Worm (Caenorhabditis elegans) whole organism, young adult: Measurements from ENCODE around the gene srd-25.

Experiments used
- B0261.1 ChIP-seq: sonication (generic microtip); optimal IDR thresholded peaks from 2 replicates; lab custom pipeline; 2016; ENCODE audit warnings: mild to moderate bottlenecking, missing genetic modification characterization, moderate library complexity, missing compliant biosample characterization
- F23B12.7 ChIP-seq: sonication (generic microtip); optimal IDR thresholded peaks from 2 replicates; lab custom pipeline; 2017; ENCODE audit warnings: missing genetic modification characterization, mild to moderate bottlenecking, missing compliant biosample characterization, antibody characterized with exemption, moderate library complexity; ENCODE audit not compliant: insufficient read depth
- F37B4.10 ChIP-seq: fragments of 200-800 bp; sonication (Bioruptor generic); IDR thresholded peaks from 2 replicates; pipeline ENCODE4 v1.3.6; 2022; ENCODE audit warnings: missing genetic modification characterization, missing compliant biosample characterization
- K12H6.12 ChIP-seq: fragments of 200-800 bp; sonication (Bioruptor generic); optimal IDR thresholded peaks from 2 replicates; lab custom pipeline; 2018; ENCODE audit warnings: mild to moderate bottlenecking, missing genetic modification characterization, missing compliant biosample characterization
- T07F8.4 ChIP-seq: sonication (generic microtip); optimal IDR thresholded peaks from 2 replicates; lab custom pipeline; 2016; ENCODE audit warnings: mild to moderate bottlenecking, missing genetic modification characterization, moderate library complexity, missing compliant biosample characterization
- Y53F4B.3 ChIP-seq: fragments of 200-800 bp; sonication (Bioruptor generic); IDR thresholded peaks from 2 replicates; pipeline ENCODE4 v1.3.6; 2022; ENCODE audit warnings: missing genetic modification reagents, missing genetic modification characterization, missing compliant biosample characterization
- Y67H2A.10 ChIP-seq: fragments of 200-800 bp; sonication (Bioruptor generic); conservative IDR thresholded peaks from 2 replicates; pipeline ENCODE4 v1.3.6; 2022; ENCODE audit warnings: missing genetic modification reagents, missing genetic modification characterization, missing compliant biosample characterization
- Y95B8A.8 ChIP-seq: fragments of 200-800 bp; sonication (Bioruptor generic); IDR thresholded peaks from 2 replicates; pipeline ENCODE4 v1.3.6; 2022; ENCODE audit warnings: missing genetic modification reagents, missing genetic modification characterization, missing compliant biosample characterization
- ZK185.1 ChIP-seq: sonication (generic microtip); optimal IDR thresholded peaks from 2 replicates; lab custom pipeline; 2016; ENCODE audit warnings: mild to moderate bottlenecking, missing genetic modification characterization, missing compliant biosample characterization; ENCODE audit not compliant: poor library complexity, severe bottlenecking
- attf-6 ChIP-seq: fragments of 200-800 bp; sonication (Bioruptor generic); IDR thresholded peaks from 2 replicates; pipeline ENCODE4 v1.3.6; 2022; ENCODE audit warnings: missing genetic modification reagents, missing genetic modification characterization, missing compliant biosample characterization
- bed-1 ChIP-seq: fragments of 200-800 bp; sonication (Bioruptor generic); IDR thresholded peaks from 2 replicates; pipeline ENCODE4 v1.3.6; 2022; ENCODE audit warnings: missing genetic modification reagents, missing genetic modification characterization, missing compliant biosample characterization
- ceh-27 ChIP-seq: fragments of 200-800 bp; sonication (Bioruptor generic); optimal IDR thresholded peaks from 2 replicates; lab custom pipeline; 2018; ENCODE audit warnings: mild to moderate bottlenecking, missing genetic modification characterization, moderate library complexity, missing compliant biosample characterization
- ceh-40 ChIP-seq: fragments of 200-800 bp; sonication (Bioruptor generic); IDR thresholded peaks from 2 replicates; pipeline ENCODE4 v1.3.6; 2022; ENCODE audit warnings: missing genetic modification characterization, missing compliant biosample characterization
- ceh-58 ChIP-seq: fragments of 200-800 bp; sonication (Bioruptor generic); IDR thresholded peaks from 2 replicates; pipeline ENCODE4 v1.3.6; 2022; ENCODE audit warnings: missing genetic modification characterization, missing compliant biosample characterization
- ceh-79 ChIP-seq: sonication (generic microtip); optimal IDR thresholded peaks from 2 replicates; lab custom pipeline; 2017; ENCODE audit warnings: mild to moderate bottlenecking, missing genetic modification characterization, missing compliant biosample characterization
- dpff-1 ChIP-seq: sonication (generic microtip); optimal IDR thresholded peaks from 2 replicates; lab custom pipeline; 2017; ENCODE audit warnings: mild to moderate bottlenecking, missing genetic modification characterization, missing compliant biosample characterization
- dpl-1 ChIP-seq: fragments of 150-350 bp; optimal IDR thresholded peaks from 2 replicates; lab custom pipeline; 2014; ENCODE audit warnings: missing biosample characterization, missing genetic modification reagents, missing genetic modification characterization
- ets-4 ChIP-seq: fragments of 200-800 bp; sonication (Bioruptor generic); optimal IDR thresholded peaks from 2 replicates; lab custom pipeline; 2018; ENCODE audit warnings: mild to moderate bottlenecking, missing genetic modification characterization, missing compliant biosample characterization
- him-1 ChIP-seq: sonication (generic microtip); optimal IDR thresholded peaks from 2 replicates; lab custom pipeline; 2016; ENCODE audit warnings: missing genotype, missing genetic modification reagents, missing genetic modification characterization, missing compliant biosample characterization
- hlh-12 ChIP-seq: sonication (generic microtip); optimal IDR thresholded peaks from 2 replicates; lab custom pipeline; 2016; ENCODE audit warnings: missing genetic modification characterization, missing compliant biosample characterization
- lin-35 ChIP-seq, 3 experiments: fragments of 150-350 bp in 2 of 3; sonication (generic microtip) in 1 of 3; optimal IDR thresholded peaks; 2 replicates each; lab custom pipeline; 2014 to 2018; ENCODE audit warnings: missing biosample characterization in 3 of 3, missing genetic modification characterization in 3 of 3, missing genetic modification reagents in 3 of 3
- mes-4 ChIP-seq: sonication (generic microtip); optimal IDR thresholded peaks from 2 replicates; lab custom pipeline; 2016; ENCODE audit warnings: missing genotype, missing genetic modification characterization, missing compliant biosample characterization
- nfya-1 ChIP-seq: sonication (generic microtip); optimal IDR thresholded peaks from 2 replicates; lab custom pipeline; 2017; ENCODE audit warnings: antibody characterized with exemption, missing compliant biosample characterization, missing genetic modification characterization, borderline replicate concordance; ENCODE audit not compliant: insufficient read depth
- nfya-2 ChIP-seq: fragments of 200-800 bp; sonication (Bioruptor generic); IDR thresholded peaks from 2 replicates; pipeline ENCODE4 v1.3.6; 2022; ENCODE audit warnings: missing genetic modification reagents, missing genetic modification characterization, missing compliant biosample characterization
- nhr-90 ChIP-seq: sonication (generic microtip); optimal IDR thresholded peaks from 2 replicates; lab custom pipeline; 2016; ENCODE audit warnings: missing genotype, mild to moderate bottlenecking, missing genetic modification characterization, missing compliant biosample characterization
- pbrm-1 ChIP-seq: fragments of 200-800 bp; sonication (Bioruptor generic); IDR thresholded peaks from 2 replicates; pipeline ENCODE4 v1.3.6; 2022; ENCODE audit warnings: missing genetic modification reagents, missing genetic modification characterization, missing compliant biosample characterization
- rec-8 ChIP-seq, 2 experiments: sonication (generic microtip); optimal IDR thresholded peaks; 2 replicates each; lab custom pipeline; 2016; ENCODE audit warnings: mild to moderate bottlenecking in 2 of 2, missing genetic modification characterization in 2 of 2, missing genetic modification reagents in 2 of 2, missing genotype in 2 of 2, missing biosample characterization in 1 of 2, missing compliant biosample characterization in 1 of 2, moderate library complexity in 1 of 2
- repo-1 ChIP-seq: sonication (generic microtip); optimal IDR thresholded peaks from 2 replicates; lab custom pipeline; 2017; ENCODE audit warnings: mild to moderate bottlenecking, missing genetic modification characterization, missing compliant biosample characterization
- rpc-1 ChIP-seq, 2 experiments: fragments of 150-350 bp in 1 of 2; sonication (generic microtip) in 1 of 2; optimal IDR thresholded peaks; 2 replicates each; lab custom pipeline; 2014 to 2018; ENCODE audit warnings: missing biosample characterization in 1 of 2, missing genetic modification characterization in 1 of 2, missing genetic modification reagents in 1 of 2, missing genotype in 1 of 2
- sdz-38 ChIP-seq: sonication (generic microtip); optimal IDR thresholded peaks from 2 replicates; lab custom pipeline; 2016; ENCODE audit warnings: missing genotype, missing genetic modification characterization, missing compliant biosample characterization
- snpc-4 ChIP-seq, 5 experiments: fragments of 150-350 bp in 1 of 5; sonication (generic microtip) in 4 of 5; optimal IDR thresholded peaks; 2 replicates each; lab custom pipeline; 2014 to 2018; ENCODE audit warnings: missing genetic modification characterization in 5 of 5, missing biosample characterization in 3 of 5, antibody characterized with exemption in 2 of 5, mild to moderate bottlenecking in 2 of 5, missing compliant biosample characterization in 2 of 5, missing genotype in 2 of 5, moderate library complexity in 2 of 5, missing genetic modification reagents in 1 of 5
- unc-130 ChIP-seq: sonication (generic microtip); optimal IDR thresholded peaks from 2 replicates; lab custom pipeline; 2016; ENCODE audit warnings: missing genetic modification reagents, missing genetic modification characterization, missing compliant biosample characterization
- xnd-1 ChIP-seq: sonication (generic microtip); optimal IDR thresholded peaks from 2 replicates; lab custom pipeline; 2016; ENCODE audit warnings: missing genotype, missing genetic modification reagents, missing genetic modification characterization, missing compliant biosample characterization
- ztf-26 ChIP-seq: sonication (generic microtip); optimal IDR thresholded peaks from 2 replicates; lab custom pipeline; 2017; ENCODE audit warnings: missing genetic modification characterization, missing compliant biosample characterization
- ztf-28 ChIP-seq: fragments of 200-800 bp; sonication (Bioruptor generic); IDR thresholded peaks from 2 replicates; pipeline ENCODE4 v1.3.6; 2022; ENCODE audit warnings: missing genetic modification reagents, missing genetic modification characterization, missing compliant biosample characterization

The srd-25 gene

ce11 chrV:7643416-7643815 lies 11.6 kb downstream of the srd-25 start, which contains the start of gene F07C4.11:
Gene F07C4.11 (minus strand): TSS chrV:7643516.
- no peak for TF ChIP-seq dpl-1 (GFP tag; lab: Kevin White, UChicago)
- TF ChIP-seq ceh-79 = no peak
- TF ChIP-seq lin-35 (GFP tag; optimal IDR thresholded peaks at IDR 0.05; lab: Kevin White, UChicago) = no peak
- TF ChIP-seq nhr-90 = no peak
- TF ChIP-seq hlh-12 (tag; lab: Kevin White, UChicago) = no peak
- no peak for TF ChIP-seq ceh-58
- TF ChIP-seq ceh-27 (GFP tag; lab: Kevin White, UChicago) = no peak
- TF ChIP-seq Y53F4B.3 = no peak
- no peak for TF ChIP-seq pbrm-1
- TF ChIP-seq, all 124 proteins: peak for 0

- TF ChIP-seq ztf-26 (tag; lab: Kevin White, UChicago) (no peak), pbrm-1 (no peak), dpff-1 (tag; lab: Kevin White, UChicago) (no peak), ztf-28 (GFP tag; lab: Robert Waterston, UW) (no peak), ceh-40 (GFP tag; lab: Robert Waterston, UW) (no peak), him-1 (tag; lab: Kevin White, UChicago) (no peak), nfya-2 (GFP tag; lab: Robert Waterston, UW) (no peak), Y53F4B.3 (no peak), unc-130 (GFP tag; lab: Kevin White, UChicago) (no peak), nhr-90 (no peak), mes-4 (tag; lab: Kevin White, UChicago) (no peak), nfya-1 (no peak), snpc-4 (GFP tag; optimal IDR thresholded peaks at IDR 0.05; lab: Kevin White, UChicago) (no peak), snpc-4 (tag; optimal IDR thresholded peaks at IDR 0.05; lab: Kevin White, UChicago) (no peak), Y67H2A.10 (no peak), repo-1 (no peak), Y95B8A.8 (no peak), ets-4 (GFP tag; lab: Kevin White, UChicago) (no peak), B0261.1 (tag; lab: Kevin White, UChicago) (no peak)
- TF ChIP-seq, all 124 proteins: peak for 0
Measured at ce11 chrV:7645454-7645853, 13.6 kb downstream of the srd-25 start, which contains the start of gene str-47. Gene str-47 (plus strand): TSS chrV:7645754.

ce11 chrV:7647147-7647546 lies 15.3 kb downstream of the srd-25 start:
- no peak for TF ChIP-seq attf-6 (GFP tag; lab: Robert Waterston, UW)
- TF ChIP-seq rpc-1 (optimal IDR thresholded peaks at IDR 0.05; lab: Kevin White, UChicago) = no peak
- peak; percentile 8 for TF ChIP-seq rpc-1 (tag; optimal IDR thresholded peaks at IDR 0.05; lab: Kevin White, UChicago)

- TF ChIP-seq sdz-38 (tag; lab: Kevin White, UChicago) (no peak), attf-6 (GFP tag; lab: Robert Waterston, UW) (no peak), xnd-1 (tag; lab: Kevin White, UChicago) (no peak), dpff-1 (tag; lab: Kevin White, UChicago) (no peak), T07F8.4 (tag; lab: Kevin White, UChicago) (no peak), rec-8 (tag; optimal IDR thresholded peaks at IDR 0.05; lab: Kevin White, UChicago) (no peak), K12H6.12 (tag; lab: Kevin White, UChicago) (no peak), F23B12.7 (tag; lab: Kevin White, UChicago) (no peak), F37B4.10 (GFP tag; lab: Robert Waterston, UW) (no peak), unc-130 (GFP tag; lab: Kevin White, UChicago) (no peak), bed-1 (no peak), ZK185.1 (tag; lab: Kevin White, UChicago) (no peak)
- TF ChIP-seq, all 124 proteins: peak for 0
Measured at ce11 chrV:7649963-7650362, 18.1 kb downstream of the srd-25 start.
